Worm (Caenorhabditis elegans) whole organism, dauer: Measurements from ENCODE around the gene crp-1.

Source experiments
- unc-62 ChIP-seq: sonication (generic microtip); optimal IDR thresholded peaks from 2 replicates; lab custom pipeline; 2017; ENCODE audit warnings: missing biosample characterization, missing genetic modification reagents, missing genetic modification characterization

crp-1 gene

DNA sequence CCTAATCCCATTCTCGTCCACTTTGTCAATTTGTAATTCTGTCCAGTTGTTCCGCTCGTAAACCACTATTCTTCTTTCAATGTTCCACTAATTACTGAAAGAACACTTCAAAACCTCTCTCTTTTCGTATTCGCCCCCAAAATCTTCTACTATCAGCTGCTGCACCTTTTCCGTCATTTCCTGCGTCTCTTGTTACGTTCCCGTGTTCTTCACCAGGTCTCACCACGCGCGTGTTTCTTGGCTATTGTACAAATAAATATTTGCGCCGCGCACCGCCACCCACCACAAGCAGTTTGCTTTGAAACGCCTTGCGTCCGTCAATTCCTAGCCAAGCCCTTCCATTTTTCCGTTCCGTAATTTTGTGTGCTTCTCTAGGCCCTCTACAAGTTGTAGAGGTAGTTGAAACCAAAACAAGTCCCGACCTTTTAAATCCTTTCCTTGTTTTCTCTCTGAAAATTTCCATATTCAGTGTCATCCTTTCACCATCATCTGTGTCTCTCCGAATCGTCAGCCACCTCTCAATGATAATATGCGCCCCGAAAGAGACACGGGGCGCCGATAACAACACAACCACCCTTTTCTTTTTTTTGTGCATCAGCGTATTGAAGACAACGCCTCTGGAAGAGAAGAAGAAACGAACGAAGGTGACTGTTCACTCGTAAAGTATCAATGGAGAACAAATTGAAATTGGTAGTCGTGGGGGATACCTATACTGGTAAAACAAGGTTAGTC lies at the start of gene crp-1, which contains the start of gene Y32F6B.9:
Gene crp-1 (plus strand): TSS at position 468 of the 732 bp plus-strand sequence.
Gene Y32F6B.9 (plus strand): TSS at position 603 of the 732 bp plus-strand sequence.
- no peak for TF ChIP-seq unc-62 (GFP tag; lab: Kevin White, UChicago)

DNA sequence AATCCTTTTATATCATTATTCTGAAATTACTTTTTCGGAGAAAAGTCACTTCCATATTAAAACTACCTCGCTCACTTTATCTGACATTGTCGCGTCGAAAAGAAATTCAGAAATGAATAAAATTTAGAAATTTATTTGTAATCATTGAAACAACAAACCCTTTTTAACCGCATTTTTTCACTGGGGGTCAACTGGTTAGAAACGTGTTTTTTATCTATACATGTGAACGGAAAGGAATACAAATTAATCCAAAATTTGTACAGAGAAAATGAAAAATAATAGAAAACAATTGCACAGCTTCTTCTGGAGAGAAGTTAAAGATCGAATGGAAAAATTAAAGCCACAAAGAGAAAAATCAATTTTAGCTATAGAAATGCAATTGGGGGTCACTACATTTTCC lies 49.8 kb upstream of the crp-1 start, which contains the start of gene tag-314:
Gene tag-314 (minus strand): TSS at position 101 of the 400 bp plus-strand sequence.
- no peak for TF ChIP-seq unc-62 (GFP tag; lab: Kevin White, UChicago)

DNA sequence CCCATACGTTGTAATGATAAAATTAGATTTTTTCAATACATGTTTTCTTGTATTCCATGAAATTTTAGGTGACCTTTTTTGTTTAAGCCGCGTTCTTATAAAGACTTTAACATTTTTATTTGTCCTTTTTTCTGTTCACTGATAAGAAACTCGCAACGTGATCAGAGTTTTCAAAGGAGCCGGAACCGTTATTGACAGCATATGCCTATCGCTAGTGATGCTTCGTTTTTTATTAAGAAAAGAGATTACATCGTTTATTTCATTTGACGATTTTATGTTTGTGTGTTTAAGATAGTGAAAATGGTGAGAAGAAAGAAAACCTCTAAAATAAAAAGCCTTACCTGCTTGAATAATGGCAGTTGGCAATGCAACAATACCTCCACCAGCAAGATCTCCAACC lies 45.8 kb upstream of the crp-1 start:
- no peak for TF ChIP-seq unc-62 (GFP tag; lab: Kevin White, UChicago)

DNA sequence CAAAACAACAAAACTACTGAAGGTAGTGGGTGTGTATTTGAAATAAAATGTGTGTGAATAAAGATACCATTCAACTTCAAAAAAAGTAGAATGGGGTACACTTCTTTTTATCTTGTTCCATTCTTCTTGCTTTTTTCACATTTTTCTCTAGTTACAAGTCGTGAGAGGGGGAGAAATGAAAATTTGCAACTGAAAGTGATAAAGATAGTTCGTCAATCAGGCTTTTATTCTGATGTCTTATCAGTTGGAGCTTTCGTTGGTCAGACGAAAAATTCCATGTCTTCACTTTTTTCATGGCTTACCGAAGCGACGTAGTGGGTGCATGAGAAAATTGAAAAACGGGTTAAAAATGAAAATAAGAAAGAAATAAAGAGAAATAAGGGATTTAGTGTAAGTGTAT lies 44.6 kb upstream of the crp-1 start, which contains the start of gene Y32F6A.4:
Gene Y32F6A.4 (minus strand): TSS at position 347 of the 400 bp plus-strand sequence.
- TF ChIP-seq unc-62 (GFP tag; lab: Kevin White, UChicago), result no peak

DNA sequence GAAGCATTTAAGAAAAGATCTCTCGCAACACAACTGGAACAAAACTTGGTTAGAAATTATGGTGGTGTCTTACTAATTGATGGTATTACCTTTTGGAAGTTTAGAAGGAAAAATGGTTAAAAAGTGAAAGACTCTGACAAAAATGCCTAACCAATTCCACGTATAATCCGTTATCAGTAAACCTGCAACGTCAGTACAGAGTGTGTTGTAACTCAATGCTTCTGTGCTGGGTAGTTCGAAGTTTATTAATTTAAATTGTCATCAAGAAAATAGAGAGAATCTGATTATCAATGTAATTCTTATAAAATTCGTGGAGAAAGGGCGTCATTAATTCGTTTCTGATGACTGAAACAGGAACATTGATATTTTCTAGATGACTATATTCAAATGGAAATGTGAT lies 43.2 kb upstream of the crp-1 start:
- TF ChIP-seq unc-62 (GFP tag; lab: Kevin White, UChicago), result no peak

DNA sequence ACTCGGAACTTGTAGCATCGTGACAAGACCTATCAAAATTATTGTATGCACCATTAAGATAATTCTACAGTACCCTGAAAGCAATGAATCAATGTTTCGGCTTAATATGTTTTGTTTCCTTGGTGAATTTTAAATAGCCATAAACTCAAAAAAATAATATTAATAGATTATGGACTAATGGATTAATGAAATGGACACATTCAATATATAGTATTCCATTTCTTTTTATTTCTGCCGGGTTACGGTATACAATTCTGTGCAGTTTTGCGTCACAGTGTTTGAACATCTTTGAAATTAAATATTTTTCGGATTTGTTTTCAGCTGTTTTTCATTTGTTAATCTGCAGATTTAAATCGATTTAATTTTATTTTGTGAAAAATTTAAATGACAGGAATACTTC lies 41.8 kb upstream of the crp-1 start, which contains the start of gene set-22:
Gene set-22 (plus strand): TSS at position 301 of the 400 bp plus-strand sequence.
- no peak for TF ChIP-seq unc-62 (GFP tag; lab: Kevin White, UChicago)

DNA sequence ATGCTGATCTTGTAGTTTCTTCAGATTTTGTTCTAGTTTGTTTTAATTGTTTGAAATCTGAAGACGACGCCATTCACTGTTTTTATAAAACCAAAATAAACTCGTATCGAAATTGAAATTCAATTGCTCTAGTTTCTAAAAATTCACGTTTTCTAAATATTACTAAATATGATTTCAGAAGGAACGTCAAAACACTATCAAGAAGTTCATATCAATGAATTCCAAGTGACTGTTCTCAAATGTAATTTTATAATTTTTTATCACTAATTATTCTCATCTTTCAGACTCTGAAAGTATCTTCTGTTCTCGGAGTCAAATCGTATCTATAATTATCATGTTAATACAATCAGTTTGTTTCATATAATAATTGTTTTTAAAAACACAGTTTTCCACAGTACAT lies 37.6 kb upstream of the crp-1 start, which contains the start of gene snf-10:
Gene snf-10 (minus strand): TSS at position 101 of the 400 bp plus-strand sequence.
- TF ChIP-seq unc-62 (GFP tag; lab: Kevin White, UChicago), result no peak

DNA sequence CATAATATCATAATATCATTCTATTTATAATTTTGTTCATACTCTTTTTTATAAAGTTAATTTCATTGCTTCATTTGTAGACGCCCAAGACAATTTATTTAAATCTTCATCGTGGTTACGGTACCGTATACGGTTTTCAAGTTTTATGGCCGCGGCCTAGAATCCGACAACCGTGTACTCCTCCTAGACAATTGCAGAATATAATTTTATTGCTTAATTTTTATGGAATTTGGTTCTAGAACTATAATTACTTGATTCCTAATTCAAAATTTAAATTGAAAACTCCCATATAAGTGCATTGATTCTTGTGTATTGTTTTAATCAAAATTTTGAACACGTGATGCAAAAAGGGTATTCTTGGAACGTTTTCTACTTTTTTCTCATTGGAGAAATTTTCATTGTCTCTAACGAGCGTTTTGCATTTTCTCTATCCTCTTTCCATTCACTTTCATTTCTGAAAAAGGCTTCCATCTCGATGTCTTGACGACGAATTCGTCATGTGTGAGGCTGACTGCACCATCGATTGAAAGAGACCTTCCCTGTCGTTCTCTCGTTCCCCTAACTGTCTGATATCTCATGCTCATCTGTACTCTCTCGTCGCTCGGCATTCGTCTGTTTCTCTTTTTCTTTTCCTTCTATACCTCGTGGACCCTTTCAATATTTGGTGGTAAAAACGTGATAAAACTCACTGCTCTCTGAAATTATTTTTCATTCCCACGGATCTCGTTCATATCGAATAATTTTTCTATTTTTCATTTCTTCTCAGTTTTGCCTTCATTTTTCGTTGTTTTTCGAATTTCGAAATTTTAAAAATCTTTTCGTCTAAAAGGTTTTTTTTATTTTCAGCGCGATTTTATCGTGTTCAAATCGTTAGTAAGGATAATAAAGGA lies 37.0 kb upstream of the crp-1 start, which contains the start of gene pap-1:
Gene pap-1 (plus strand): TSS at position 840 of the 890 bp plus-strand sequence.
- TF ChIP-seq unc-62 (GFP tag; lab: Kevin White, UChicago), result no peak

DNA sequence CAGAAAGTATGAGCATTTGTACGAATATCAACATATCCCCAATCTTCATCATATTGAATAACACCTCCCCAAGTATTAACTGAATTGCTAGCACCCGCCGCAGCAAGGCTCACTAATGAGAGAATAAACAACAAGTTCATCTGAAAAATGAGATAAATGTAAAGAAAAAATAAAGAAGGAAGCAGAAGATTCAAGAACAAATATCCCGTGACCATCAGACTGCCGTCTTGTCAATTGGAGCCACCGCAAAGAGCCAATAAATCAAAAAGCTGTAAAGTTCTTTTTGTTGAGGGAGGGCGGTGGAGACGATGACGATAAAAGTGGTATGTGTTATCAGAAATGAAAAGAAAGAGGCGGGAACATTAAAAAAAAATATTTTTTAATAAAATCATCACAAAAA lies 24.9 kb upstream of the crp-1 start, which contains the start of gene Y32F6A.5:
Gene Y32F6A.5 (minus strand): TSS at position 140 of the 400 bp plus-strand sequence.
- TF ChIP-seq unc-62 (GFP tag; lab: Kevin White, UChicago), result no peak

DNA sequence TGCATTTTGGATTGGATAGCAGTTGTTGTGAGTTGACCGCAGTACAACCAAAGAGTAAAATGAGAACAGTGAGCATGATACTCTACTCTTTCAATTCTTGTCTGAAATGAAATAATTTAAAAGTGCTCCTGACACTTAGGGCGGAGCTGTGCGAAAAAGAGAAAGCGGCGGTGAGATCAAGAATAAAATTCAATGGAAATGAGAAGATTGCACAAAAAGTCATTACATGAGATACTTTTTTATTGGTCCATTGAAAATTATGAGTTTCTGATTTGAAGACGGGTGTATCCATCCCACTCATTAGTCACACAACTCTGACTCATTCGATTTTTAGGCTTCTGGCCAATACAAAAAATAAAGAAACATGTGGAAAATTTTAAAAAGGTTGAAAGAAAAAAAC lies 21.1 kb upstream of the crp-1 start, which contains the start of gene F22E12.1:
Gene F22E12.1 (minus strand): TSS at position 101 of the 400 bp plus-strand sequence.
- no peak for TF ChIP-seq unc-62 (GFP tag; lab: Kevin White, UChicago)

DNA sequence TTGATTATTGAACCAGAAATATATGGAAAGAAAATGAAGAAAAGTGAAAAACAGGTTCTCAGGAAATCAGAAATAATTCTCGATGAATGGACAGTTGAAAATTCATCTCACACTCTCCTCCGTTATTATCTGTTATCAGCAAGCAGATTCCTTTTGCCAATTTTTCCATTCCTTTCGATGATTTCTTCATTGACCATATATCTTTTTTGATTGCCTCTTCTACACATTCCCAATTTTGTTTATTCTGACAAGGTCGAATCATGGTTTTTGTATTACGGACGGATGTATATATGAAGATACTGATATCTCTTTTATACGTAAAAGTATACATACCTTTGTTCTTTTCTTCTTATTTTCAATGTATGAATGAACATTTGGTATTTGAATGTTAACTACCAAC lies 17.7 kb upstream of the crp-1 start:
- TF ChIP-seq unc-62 (GFP tag; lab: Kevin White, UChicago), result no peak

DNA sequence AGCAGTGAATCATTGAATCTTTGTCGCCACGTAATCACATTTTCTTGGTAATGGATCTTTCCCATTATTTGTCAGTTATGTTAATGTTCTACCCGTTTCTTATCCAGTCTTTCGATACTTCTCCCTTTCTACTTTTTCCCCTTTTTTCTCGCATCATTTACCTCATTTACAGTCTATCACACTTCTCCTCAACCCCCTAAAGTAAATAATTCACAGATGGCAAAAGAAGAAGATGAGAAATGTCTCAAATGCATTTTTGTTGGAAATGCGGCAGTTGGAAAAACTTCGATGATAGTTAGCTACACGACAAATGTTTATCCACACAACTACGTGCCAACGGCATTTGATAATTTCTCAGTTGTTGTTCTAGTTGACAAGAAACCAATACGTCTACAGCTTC lies 16.3 kb upstream of the crp-1 start, which contains the start of gene chw-1:
Gene chw-1 (plus strand): TSS at position 217 of the 400 bp plus-strand sequence.
- TF ChIP-seq unc-62 (GFP tag; lab: Kevin White, UChicago), result no peak

DNA sequence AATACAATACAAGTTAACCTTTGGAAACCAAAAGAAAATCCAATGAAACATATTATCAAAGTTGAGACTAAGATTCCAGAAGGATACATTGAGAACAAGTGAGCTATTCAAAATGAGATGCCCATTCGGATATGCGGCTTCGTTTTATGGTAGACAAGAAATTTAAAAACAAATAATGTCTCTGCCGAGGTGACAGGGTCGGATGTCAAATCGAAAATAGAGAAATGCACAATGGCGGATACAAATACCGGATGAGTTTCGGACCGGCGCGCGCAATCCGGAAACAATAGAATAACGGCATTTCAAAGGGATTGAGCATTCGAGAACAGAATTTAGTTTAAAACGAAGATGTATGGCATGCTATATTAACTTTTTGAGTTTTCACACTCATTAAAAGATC lies 15.1 kb upstream of the crp-1 start, which contains the start of gene F22E12.3:
Gene F22E12.3 (minus strand): TSS at position 101 of the 400 bp plus-strand sequence.
- TF ChIP-seq unc-62 (GFP tag; lab: Kevin White, UChicago), result no peak

DNA sequence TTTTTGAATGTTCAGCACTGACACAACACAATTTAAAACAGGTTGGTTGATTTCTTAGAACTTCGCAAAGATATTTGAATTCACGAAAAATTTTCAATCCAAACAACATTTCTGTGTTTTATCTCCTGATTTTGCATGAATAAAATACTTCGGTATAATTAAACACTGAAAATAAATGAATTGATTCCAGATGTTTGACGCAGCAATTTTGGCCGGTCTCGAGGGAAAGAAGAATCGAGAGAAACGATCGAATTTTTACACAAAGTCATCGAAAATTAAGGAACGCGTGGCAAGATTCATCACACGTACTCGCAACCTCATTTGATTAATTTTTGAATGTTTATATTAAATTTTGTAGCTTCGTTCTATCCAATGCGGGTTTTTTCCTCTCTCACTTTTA lies 14.2 kb upstream of the crp-1 start:
- TF ChIP-seq unc-62 (GFP tag; lab: Kevin White, UChicago), result no peak

DNA sequence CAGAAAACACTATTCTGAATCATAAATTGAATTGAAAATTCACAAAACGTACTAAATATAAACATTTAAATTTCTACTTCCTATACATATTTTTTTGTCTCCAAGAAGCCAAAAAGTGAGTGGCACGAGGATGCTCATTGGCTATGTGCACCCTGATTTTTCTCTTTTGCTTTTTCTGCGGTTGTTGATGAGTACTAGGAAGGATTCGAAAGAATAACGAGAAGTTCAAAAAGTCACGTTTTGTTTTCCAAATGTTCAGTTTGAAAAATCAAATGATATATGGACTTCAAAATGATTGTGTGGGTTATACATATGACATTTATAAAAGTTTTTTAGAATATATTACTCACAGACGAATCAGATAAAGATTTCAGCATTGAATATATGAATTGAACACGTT lies 13.6 kb upstream of the crp-1 start:
- no peak for TF ChIP-seq unc-62 (GFP tag; lab: Kevin White, UChicago)
